Worm (Caenorhabditis elegans): ENCODE measurements around the gene sptl-1.

- TF ChIP-seq unc-62 (GFP tag; optimal IDR thresholded peaks at IDR 0.05) (no peak), lin-54 (GFP tag; optimal IDR thresholded peaks at IDR 0.05) (no peak), F22D6.2 (tag; optimal IDR thresholded peaks at IDR 0.05) (no peak), F49E8.2 (tag; optimal IDR thresholded peaks at IDR 0.05; ENCODE audit: insufficient read depth) (no peak), nhr-179 (tag; optimal IDR thresholded peaks at IDR 0.05) (no peak)
Observed at ce11 chrII:43640-44039, 7.8 kb upstream of the sptl-1 start, which contains the start of gene nfyc-1.

Measured in whole organism, young adult.